Fruit fly (Drosophila melanogaster) whole organism, embryonic: Measurements from ENCODE around the gene CG9184.

Source experiments
- Bgb ChIP-seq: fragments of 200-800 bp; sonication (Bioruptor generic); IDR thresholded peaks from 2 replicates; pipeline ENCODE4 v1.3.6; 2022; ENCODE audit warnings: missing biosample characterization, missing genetic modification characterization; ENCODE audit not compliant: partially characterized antibody
- BtbVII ChIP-seq: fragments of 200-800 bp; sonication (Bioruptor generic); optimal IDR thresholded peaks from 3 replicates; lab custom pipeline; 2017; ENCODE audit warnings: missing biosample characterization, mild to moderate bottlenecking, missing genetic modification characterization
- CG10267 ChIP-seq: fragments of 200-800 bp; sonication (Bioruptor generic); optimal IDR thresholded peaks from 2 replicates; lab custom pipeline; 2018; ENCODE audit warnings: missing biosample characterization, mild to moderate bottlenecking, missing genetic modification characterization, moderate library complexity
- CG10321 ChIP-seq: fragments of 200-800 bp; sonication (Bioruptor generic); IDR thresholded peaks from 2 replicates; pipeline ENCODE4 v1.3.6; 2022; ENCODE audit warnings: missing biosample characterization, missing genetic modification characterization
- CG10462 ChIP-seq: fragments of 200-800 bp; sonication (Bioruptor generic); optimal IDR thresholded peaks from 2 replicates; lab custom pipeline; 2016; ENCODE audit warnings: missing biosample characterization, missing genetic modification characterization
- CG11093 ChIP-seq: fragments of 200-800 bp; sonication (Bioruptor generic); IDR thresholded peaks from 3 replicates; pipeline ENCODE4 v1.3.6; 2022; ENCODE audit warnings: missing biosample characterization, missing genetic modification characterization
- CG11695 ChIP-seq: fragments of 200-800 bp; sonication (Bioruptor generic); IDR thresholded peaks from 3 replicates; pipeline ENCODE4 v1.3.6; 2022; ENCODE audit warnings: missing biosample characterization, missing genetic modification characterization
- CG12155 ChIP-seq: fragments of 200-800 bp; sonication (Bioruptor generic); optimal IDR thresholded peaks from 3 replicates; lab custom pipeline; 2016; ENCODE audit warnings: missing biosample characterization, missing genetic modification characterization
- CG12219 ChIP-seq: fragments of 200-800 bp; sonication (Bioruptor generic); optimal IDR thresholded peaks from 3 replicates; lab custom pipeline; 2018; ENCODE audit warnings: missing biosample characterization, mild to moderate bottlenecking, missing genetic modification characterization
- CG12391 ChIP-seq: fragments of 200-800 bp; sonication (Bioruptor generic); optimal IDR thresholded peaks from 3 replicates; lab custom pipeline; 2018; ENCODE audit warnings: missing biosample characterization, mild to moderate bottlenecking, missing genetic modification characterization, moderate library complexity
- CG13775 ChIP-seq: fragments of 200-800 bp; sonication (Bioruptor generic); optimal IDR thresholded peaks from 3 replicates; lab custom pipeline; 2017; ENCODE audit warnings: missing biosample characterization, mild to moderate bottlenecking, missing genetic modification characterization
- CG15479 ChIP-seq: fragments of 200-800 bp; sonication (Bioruptor generic); optimal IDR thresholded peaks from 3 replicates; lab custom pipeline; 2019; ENCODE audit warnings: missing biosample characterization, mild to moderate bottlenecking, missing genetic modification characterization, moderate library complexity
- CG17186 ChIP-seq: fragments of 200-800 bp; sonication (Bioruptor generic); optimal IDR thresholded peaks from 3 replicates; lab custom pipeline; 2017; ENCODE audit warnings: missing biosample characterization, missing genetic modification reagents, missing genetic modification characterization
- CG2199 ChIP-seq: fragments of 200-800 bp; sonication (Bioruptor generic); IDR thresholded peaks from 3 replicates; pipeline ENCODE4 v1.3.6; 2022; ENCODE audit warnings: missing biosample characterization, missing genetic modification characterization
- CG2889 ChIP-seq: fragments of 200-800 bp; sonication (Bioruptor generic); IDR thresholded peaks from 3 replicates; pipeline ENCODE4 v1.3.6; 2022; ENCODE audit warnings: missing biosample characterization, missing genetic modification characterization
- CG30403 ChIP-seq: fragments of 200-800 bp; sonication (Bioruptor generic); optimal IDR thresholded peaks from 3 replicates; lab custom pipeline; 2016; ENCODE audit warnings: missing biosample characterization, missing genetic modification characterization
- CG4730 ChIP-seq: fragments of 200-800 bp; sonication (Bioruptor generic); IDR thresholded peaks from 2 replicates; pipeline ENCODE4 v1.3.6; 2022; ENCODE audit warnings: missing biosample characterization, missing genetic modification characterization
- CG5245 ChIP-seq: fragments of 200-800 bp; sonication (Bioruptor generic); optimal IDR thresholded peaks from 3 replicates; lab custom pipeline; 2016; ENCODE audit warnings: missing biosample characterization, missing genetic modification characterization
- CG7271 ChIP-seq: fragments of 200-800 bp; sonication (Bioruptor generic); optimal IDR thresholded peaks from 2 replicates; lab custom pipeline; 2018; ENCODE audit warnings: missing biosample characterization, mild to moderate bottlenecking, missing genetic modification characterization, moderate library complexity
- CG7745 ChIP-seq: fragments of 200-800 bp; sonication (Bioruptor generic); optimal IDR thresholded peaks from 2 replicates; lab custom pipeline; 2018; ENCODE audit warnings: missing biosample characterization, mild to moderate bottlenecking, missing genetic modification characterization, moderate library complexity
- CG8359 ChIP-seq: fragments of 200-800 bp; sonication (Bioruptor generic); optimal IDR thresholded peaks from 2 replicates; lab custom pipeline; 2017; ENCODE audit warnings: missing biosample characterization, mild to moderate bottlenecking, missing genetic modification characterization, borderline replicate concordance
- D ChIP-seq, 2 experiments: fragments of 200-800 bp in 1 of 2; fragments of >200 bp in 1 of 2; sonication (Bioruptor generic) in 1 of 2; optimal IDR thresholded peaks; 2 replicates in 1 of 2; 3 replicates in 1 of 2; lab custom pipeline; 2017; ENCODE audit warnings: mild to moderate bottlenecking in 1 of 2, missing biosample characterization in 1 of 2, missing genetic modification characterization in 1 of 2, missing genetic modification reagents in 1 of 2
- Drgx ChIP-seq: fragments of 200-800 bp; sonication (Bioruptor generic); IDR thresholded peaks from 2 replicates; pipeline ENCODE4 v1.3.6; 2022; ENCODE audit warnings: missing biosample characterization, missing genetic modification characterization
- Ets65A ChIP-seq: fragments of 200-800 bp; sonication (Bioruptor generic); peaks from one replicate; lab custom pipeline; 2016; ENCODE audit warnings: missing biosample characterization, missing genetic modification characterization
- HmgD ChIP-seq: fragments of 200-800 bp; sonication (Bioruptor generic); optimal IDR thresholded peaks from 3 replicates; lab custom pipeline; 2016; ENCODE audit warnings: missing biosample characterization, missing genetic modification characterization
- Meics ChIP-seq: fragments of 200-800 bp; sonication (Bioruptor generic); optimal IDR thresholded peaks from 2 replicates; lab custom pipeline; 2017; ENCODE audit warnings: missing biosample characterization, mild to moderate bottlenecking, missing genetic modification characterization
- PHDP ChIP-seq: fragments of 200-800 bp; sonication (Bioruptor generic); optimal IDR thresholded peaks from 3 replicates; lab custom pipeline; 2018; ENCODE audit warnings: missing biosample characterization, mild to moderate bottlenecking, missing genetic modification characterization, moderate library complexity
- Poxn ChIP-seq: fragments of 200-800 bp; sonication (Bioruptor generic); IDR thresholded peaks from 2 replicates; pipeline ENCODE4 v1.3.6; 2022; ENCODE audit warnings: missing biosample characterization, missing genetic modification characterization
- Rfx ChIP-seq: fragments of 200-800 bp; sonication (Bioruptor generic); IDR thresholded peaks from 2 replicates; pipeline ENCODE4 v1.3.6; 2022; ENCODE audit warnings: missing biosample characterization, missing genetic modification characterization
- Rx ChIP-seq: fragments of 200-800 bp; sonication (Bioruptor generic); IDR thresholded peaks from 2 replicates; pipeline ENCODE4 v1.3.6; 2022; ENCODE audit warnings: missing biosample characterization, missing genetic modification characterization
- ase ChIP-seq: fragments of 200-800 bp; sonication (Bioruptor generic); IDR thresholded peaks from 3 replicates; pipeline ENCODE4 v1.3.6; 2022; ENCODE audit warnings: missing biosample characterization, missing genetic modification characterization
- bcd ChIP-seq: fragments of 200-800 bp; sonication (Bioruptor generic); optimal IDR thresholded peaks from 2 replicates; lab custom pipeline; 2017; ENCODE audit warnings: missing biosample characterization, mild to moderate bottlenecking, missing genetic modification characterization
- br ChIP-seq: fragments of >200 bp; optimal IDR thresholded peaks from 2 replicates; lab custom pipeline; 2017
- cas ChIP-seq: fragments of 200-800 bp; sonication (Bioruptor generic); IDR thresholded peaks from 2 replicates; pipeline ENCODE4 v1.3.6; 2022; ENCODE audit warnings: missing biosample characterization, missing genetic modification characterization
- crol ChIP-seq: fragments of 200-800 bp; sonication (Bioruptor generic); IDR thresholded peaks from 2 replicates; pipeline ENCODE4 v1.3.6; 2022; ENCODE audit warnings: missing biosample characterization, missing genetic modification characterization
- gfzf ChIP-seq: fragments of 200-800 bp; sonication (Bioruptor generic); optimal IDR thresholded peaks from 2 replicates; lab custom pipeline; 2016; ENCODE audit warnings: missing biosample characterization, mild to moderate bottlenecking, missing genetic modification characterization, moderate library complexity
- ham ChIP-seq: fragments of 200-800 bp; sonication (Bioruptor generic); IDR thresholded peaks from 2 replicates; pipeline ENCODE4 v1.3.6; 2022; ENCODE audit warnings: missing biosample characterization, missing genetic modification characterization
- hkb ChIP-seq, 2 experiments: fragments of 200-800 bp in 1 of 2; fragments of >200 bp in 1 of 2; sonication (Bioruptor generic) in 1 of 2; IDR thresholded peaks in 1 of 2; optimal IDR thresholded peaks in 1 of 2; 2 replicates each; pipeline versions ENCODE4 v1.3.6 to Lab custom; 2017 to 2022; ENCODE audit warnings: missing biosample characterization in 1 of 2, missing genetic modification characterization in 1 of 2
- lab ChIP-seq: fragments of 200-800 bp; sonication (Bioruptor generic); optimal IDR thresholded peaks from 3 replicates; lab custom pipeline; 2017; ENCODE audit warnings: missing biosample characterization, missing genetic modification characterization, mild to moderate bottlenecking, moderate library complexity, missing genetic modification reagents
- lmd ChIP-seq: fragments of 200-800 bp; sonication (Bioruptor generic); IDR thresholded peaks from 2 replicates; pipeline ENCODE4 v1.3.6; 2022; ENCODE audit warnings: missing biosample characterization, missing genetic modification characterization
- mam ChIP-seq: fragments of 200-800 bp; sonication (Bioruptor generic); optimal IDR thresholded peaks from 3 replicates; lab custom pipeline; 2016; ENCODE audit warnings: missing biosample characterization, missing genetic modification characterization
- pan ChIP-seq, 4 experiments: fragments of >200 bp in 3 of 4; fragments of 200-800 bp in 1 of 4; sonication (Bioruptor generic) in 1 of 4; optimal IDR thresholded peaks in 3 of 4; IDR thresholded peaks in 1 of 4; 2 replicates each; pipeline versions ENCODE4 v1.3.6 to Lab custom; 2017 to 2022; ENCODE audit warnings: missing biosample characterization in 2 of 4, missing genetic modification characterization in 2 of 4, mixed read lengths in 1 of 4
- pzg ChIP-seq: fragments of 200-800 bp; sonication (Bioruptor generic); optimal IDR thresholded peaks from 3 replicates; lab custom pipeline; 2018; ENCODE audit warnings: missing biosample characterization, mild to moderate bottlenecking, missing genetic modification characterization, moderate library complexity
- ro ChIP-seq: fragments of 200-800 bp; sonication (Bioruptor generic); IDR thresholded peaks from 2 replicates; pipeline ENCODE4 v1.3.6; 2022; ENCODE audit warnings: missing biosample characterization, missing genetic modification characterization
- schlank ChIP-seq: fragments of 200-800 bp; sonication (Bioruptor generic); optimal IDR thresholded peaks from 2 replicates; lab custom pipeline; 2018; ENCODE audit warnings: missing biosample characterization, mild to moderate bottlenecking, missing genetic modification characterization
- sd ChIP-seq: fragments of 200-800 bp; sonication (Bioruptor generic); optimal IDR thresholded peaks from 3 replicates; lab custom pipeline; 2018; ENCODE audit warnings: missing biosample characterization, mild to moderate bottlenecking, missing genetic modification characterization, moderate library complexity
- sima ChIP-seq: fragments of 200-800 bp; sonication (Bioruptor generic); optimal IDR thresholded peaks from 2 replicates; lab custom pipeline; 2016; ENCODE audit warnings: missing biosample characterization, missing genetic modification characterization
- tup ChIP-seq: fragments of 200-800 bp; sonication (Bioruptor generic); optimal IDR thresholded peaks from 2 replicates; lab custom pipeline; 2016; ENCODE audit warnings: missing biosample characterization, mild to moderate bottlenecking, missing genetic modification characterization, moderate library complexity
- wek ChIP-seq: fragments of 200-800 bp; sonication (Bioruptor generic); optimal IDR thresholded peaks from 3 replicates; lab custom pipeline; 2018; ENCODE audit warnings: missing biosample characterization, mild to moderate bottlenecking, missing genetic modification characterization, moderate library complexity

CG9184 gene

DNA sequence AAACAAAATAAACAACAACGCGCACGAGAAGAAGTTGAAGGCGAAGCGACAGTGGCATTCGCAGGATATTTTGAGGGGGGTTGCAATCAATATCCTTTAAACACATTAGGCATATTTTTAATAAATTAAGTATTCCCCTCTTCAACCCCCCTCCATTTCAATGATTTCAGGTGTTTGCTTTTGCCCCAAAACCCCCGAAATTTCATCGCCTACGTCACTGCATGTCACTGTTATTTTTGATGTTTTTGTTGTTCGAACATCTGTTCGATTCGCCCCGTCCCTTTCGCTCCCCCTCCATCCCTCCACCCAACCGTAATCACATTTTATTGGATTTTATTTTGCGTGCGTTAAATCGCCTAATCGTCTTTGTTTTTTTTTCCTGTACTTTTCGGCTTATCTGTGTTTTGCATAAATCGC is 45.6 kb upstream of the CG9184 start (continued):
- no peak for TF ChIP-seq pan (optimal IDR thresholded peaks at IDR 0.05; lab: Kevin White, UChicago)
- peak in 1 of 2 experiments; percentile 92 for TF ChIP-seq pan (GFP tag; optimal IDR thresholded peaks at IDR 0.05 in 1 of 2, IDR thresholded peaks at IDR 0.05 in 1 of 2)
- TF ChIP-seq CG11093 (GFP tag; lab: Robert Waterston, UW), result peak; percentile 79
- TF ChIP-seq br (lab: Kevin White, UChicago), result no peak
- peak; percentile 49 for TF ChIP-seq sd (tag; lab: Kevin White, UChicago)
- peak; percentile 65 for TF ChIP-seq CG12219 (GFP tag; lab: Kevin White, UChicago)
- TF ChIP-seq mam (GFP tag; lab: Kevin White, UChicago), result peak; percentile 88
- no peak for TF ChIP-seq wek (GFP tag; lab: Kevin White, UChicago)
- TF ChIP-seq CG17186 (GFP tag; lab: Kevin White, UChicago), result no peak
- peak; percentile 51 for TF ChIP-seq Drgx
- peak; percentile 46 for TF ChIP-seq CG15479 (GFP tag; lab: Kevin White, UChicago)
- TF ChIP-seq lab, result peak; percentile 88
- peak; percentile 89 for TF ChIP-seq lmd (GFP tag; lab: Robert Waterston, UW)
- TF ChIP-seq CG11695, result peak; percentile 85
- no peak for TF ChIP-seq D (optimal IDR thresholded peaks at IDR 0.05; lab: Kevin White, UChicago)
- TF ChIP-seq D (GFP tag; optimal IDR thresholded peaks at IDR 0.05; lab: Kevin White, UChicago), result peak; percentile 68
- TF ChIP-seq CG13775 (GFP tag; lab: Kevin White, UChicago), result peak; percentile 69
- peak; percentile 70; the same call in 2 of the 3 replicates for TF ChIP-seq CG2199 (GFP tag; lab: Robert Waterston, UW)
- TF ChIP-seq CG12155 (GFP tag; lab: Kevin White, UChicago), result peak; percentile 66
- TF ChIP-seq CG10321 (GFP tag; lab: Robert Waterston, UW), result no peak; the same call in 1 of the 2 replicates
- peak; percentile 83 for TF ChIP-seq bcd (GFP tag; lab: Kevin White, UChicago)
- TF ChIP-seq hkb (optimal IDR thresholded peaks at IDR 0.05; lab: Kevin White, UChicago), result no peak
- TF ChIP-seq hkb (GFP tag; IDR thresholded peaks at IDR 0.05; lab: Robert Waterston, UW), result peak; percentile 83
- peak; percentile 80 for TF ChIP-seq Meics (GFP tag; lab: Kevin White, UChicago)
- TF ChIP-seq CG7745 (tag; lab: Kevin White, UChicago), result peak; percentile 40
- TF ChIP-seq CG12391 (tag; lab: Kevin White, UChicago), result peak; percentile 69
- TF ChIP-seq PHDP (tag; lab: Kevin White, UChicago), result peak; percentile 68
- TF ChIP-seq schlank (tag; lab: Kevin White, UChicago), result peak; percentile 19
- TF ChIP-seq BtbVII (GFP tag; lab: Kevin White, UChicago), result peak; percentile 43
- TF ChIP-seq sima (GFP tag; lab: Kevin White, UChicago), result no peak
- TF ChIP-seq CG8359 (GFP tag; lab: Kevin White, UChicago), result no peak
- TF ChIP-seq CG30403, result peak; percentile 80
- TF ChIP-seq Bgb (GFP tag; lab: Robert Waterston, UW), result no peak
- TF ChIP-seq Rfx (GFP tag; lab: Robert Waterston, UW), result peak; percentile 91
- peak; percentile 81 for TF ChIP-seq CG7271 (tag; lab: Kevin White, UChicago)
- TF ChIP-seq CG4730 (GFP tag; lab: Robert Waterston, UW), result peak; percentile 77
- peak; percentile 84 for TF ChIP-seq CG2889 (GFP tag; lab: Robert Waterston, UW)
- TF ChIP-seq ro (GFP tag; lab: Robert Waterston, UW), result peak; percentile 51
- peak; percentile 76 for TF ChIP-seq CG10267 (tag; lab: Kevin White, UChicago)
- TF ChIP-seq crol (GFP tag; lab: Robert Waterston, UW), result peak; percentile 92
- 0 out of 2 replicates have a peak, but pooled peaks have one; percentile 10 for TF ChIP-seq cas (GFP tag; lab: Robert Waterston, UW)
- TF ChIP-seq Poxn, result 0 out of 2 replicates have a peak, but pooled peaks have one; percentile 26
- peak; percentile 38 for TF ChIP-seq tup (GFP tag; lab: Kevin White, UChicago)
- peak; percentile 81 for TF ChIP-seq Rx (GFP tag; lab: Robert Waterston, UW)
- TF ChIP-seq HmgD (GFP tag; lab: Kevin White, UChicago), result no peak
- peak; percentile 40 for TF ChIP-seq CG5245 (GFP tag; lab: Kevin White, UChicago)
- no peak for TF ChIP-seq gfzf
- TF ChIP-seq ase (GFP tag; lab: Robert Waterston, UW), result peak; percentile 56; the same call in 2 of the 3 replicates
- TF ChIP-seq pzg, result no peak
- TF ChIP-seq CG10462 (GFP tag; lab: Kevin White, UChicago), result peak; percentile 68
- TF ChIP-seq ham (GFP tag; lab: Robert Waterston, UW), result peak; percentile 66; the same call in 1 of the 2 replicates
- TF ChIP-seq Ets65A, result peak; percentile 97
